Worm (Caenorhabditis elegans) whole organism, young adult: Measurements from ENCODE around the gene rme-1.

Source experiments
- B0035.1 ChIP-seq: sonication (generic microtip); optimal IDR thresholded peaks from 2 replicates; lab custom pipeline; 2016; ENCODE audit warnings: missing genetic modification characterization, mild to moderate bottlenecking, missing compliant biosample characterization, missing genotype, missing genetic modification reagents
- F10E7.11 ChIP-seq: sonication (generic microtip); optimal IDR thresholded peaks from 2 replicates; lab custom pipeline; 2017; ENCODE audit warnings: mild to moderate bottlenecking, missing genetic modification characterization, moderate library complexity, missing compliant biosample characterization
- F22D6.2 ChIP-seq: sonication (generic microtip); optimal IDR thresholded peaks from 2 replicates; lab custom pipeline; 2016; ENCODE audit warnings: mild to moderate bottlenecking, missing genetic modification characterization, missing compliant biosample characterization
- F37B4.10 ChIP-seq: fragments of 200-800 bp; sonication (Bioruptor generic); IDR thresholded peaks from 2 replicates; pipeline ENCODE4 v1.3.6; 2022; ENCODE audit warnings: missing genetic modification characterization, missing compliant biosample characterization
- F39B2.1 ChIP-seq: fragments of 200-800 bp; sonication (Bioruptor generic); IDR thresholded peaks from 2 replicates; pipeline ENCODE4 v1.3.6; 2022; ENCODE audit warnings: missing genetic modification reagents, missing genetic modification characterization, missing compliant biosample characterization
- F49E8.2 ChIP-seq: sonication (generic microtip); optimal IDR thresholded peaks from 3 replicates; lab custom pipeline; 2017; ENCODE audit warnings: missing genetic modification characterization, mild to moderate bottlenecking, missing compliant biosample characterization, antibody characterized with exemption, moderate library complexity; ENCODE audit not compliant: insufficient read depth
- K12H6.12 ChIP-seq: fragments of 200-800 bp; sonication (Bioruptor generic); optimal IDR thresholded peaks from 2 replicates; lab custom pipeline; 2018; ENCODE audit warnings: mild to moderate bottlenecking, missing genetic modification characterization, missing compliant biosample characterization
- Y53F4B.3 ChIP-seq: fragments of 200-800 bp; sonication (Bioruptor generic); IDR thresholded peaks from 2 replicates; pipeline ENCODE4 v1.3.6; 2022; ENCODE audit warnings: missing genetic modification reagents, missing genetic modification characterization, missing compliant biosample characterization
- Y53G8AR.9 ChIP-seq: fragments of 200-800 bp; sonication (Bioruptor generic); conservative IDR thresholded peaks from 2 replicates; pipeline ENCODE4 v1.3.6; 2022; ENCODE audit warnings: missing genetic modification reagents, missing genetic modification characterization, missing compliant biosample characterization
- ZK185.1 ChIP-seq: sonication (generic microtip); optimal IDR thresholded peaks from 2 replicates; lab custom pipeline; 2016; ENCODE audit warnings: mild to moderate bottlenecking, missing genetic modification characterization, missing compliant biosample characterization; ENCODE audit not compliant: poor library complexity, severe bottlenecking
- athp-1 ChIP-seq: sonication (generic microtip); optimal IDR thresholded peaks from 2 replicates; lab custom pipeline; 2017; ENCODE audit warnings: mild to moderate bottlenecking, missing genetic modification characterization, missing compliant biosample characterization
- attf-5 ChIP-seq: fragments of 200-800 bp; sonication (Bioruptor generic); optimal IDR thresholded peaks from 2 replicates; lab custom pipeline; 2018; ENCODE audit warnings: mild to moderate bottlenecking, missing genetic modification characterization, missing compliant biosample characterization
- cebp-1 ChIP-seq, 2 experiments: fragments of 200-800 bp in 1 of 2; sonication (Bioruptor generic) in 1 of 2; sonication (generic microtip) in 1 of 2; IDR thresholded peaks in 1 of 2; optimal IDR thresholded peaks in 1 of 2; 2 replicates each; pipeline versions ENCODE4 v1.3.6 to Lab custom; 2017 to 2022; ENCODE audit warnings: missing compliant biosample characterization in 2 of 2, missing genetic modification characterization in 2 of 2, mild to moderate bottlenecking in 1 of 2, missing genetic modification reagents in 1 of 2, moderate library complexity in 1 of 2
- ceh-100 ChIP-seq: fragments of 200-800 bp; sonication (Bioruptor generic); IDR thresholded peaks from 2 replicates; pipeline ENCODE4 v1.3.6; 2022; ENCODE audit warnings: missing genetic modification reagents, missing genetic modification characterization, missing compliant biosample characterization
- ceh-40 ChIP-seq: fragments of 200-800 bp; sonication (Bioruptor generic); IDR thresholded peaks from 2 replicates; pipeline ENCODE4 v1.3.6; 2022; ENCODE audit warnings: missing genetic modification characterization, missing compliant biosample characterization
- ceh-79 ChIP-seq: sonication (generic microtip); optimal IDR thresholded peaks from 2 replicates; lab custom pipeline; 2017; ENCODE audit warnings: mild to moderate bottlenecking, missing genetic modification characterization, missing compliant biosample characterization
- dox-1 ChIP-seq: fragments of 200-800 bp; sonication (Bioruptor generic); IDR thresholded peaks from 2 replicates; pipeline ENCODE4 v1.3.6; 2022; ENCODE audit warnings: missing genetic modification reagents, missing genetic modification characterization, missing compliant biosample characterization
- egl-18 ChIP-seq: fragments of 200-800 bp; sonication (Bioruptor generic); IDR thresholded peaks from 2 replicates; pipeline ENCODE4 v1.3.6; 2022; ENCODE audit warnings: missing genetic modification reagents, missing genetic modification characterization, missing compliant biosample characterization
- egl-44 ChIP-seq: fragments of 200-800 bp; sonication (Bioruptor generic); IDR thresholded peaks from 2 replicates; pipeline ENCODE4 v1.3.6; 2022; ENCODE audit warnings: missing genetic modification reagents, missing genetic modification characterization, missing compliant biosample characterization
- egrh-3 ChIP-seq: fragments of 200-800 bp; sonication (Bioruptor generic); IDR thresholded peaks from 2 replicates; pipeline ENCODE4 v1.3.6; 2022; ENCODE audit warnings: missing genetic modification reagents, missing genetic modification characterization, missing compliant biosample characterization
- let-526 ChIP-seq: fragments of 200-800 bp; sonication (Bioruptor generic); IDR thresholded peaks from 2 replicates; pipeline ENCODE4 v1.3.6; 2022; ENCODE audit warnings: missing genetic modification reagents, missing genetic modification characterization, missing compliant biosample characterization
- let-607 ChIP-seq, 2 experiments: fragments of 200-800 bp in 1 of 2; sonication (Bioruptor generic) in 1 of 2; sonication (generic microtip) in 1 of 2; optimal IDR thresholded peaks; 2 replicates each; lab custom pipeline; 2016 to 2018; ENCODE audit warnings: mild to moderate bottlenecking in 2 of 2, missing compliant biosample characterization in 2 of 2, missing genetic modification characterization in 2 of 2, moderate library complexity in 2 of 2, missing genotype in 1 of 2
- lin-35 ChIP-seq, 3 experiments: fragments of 150-350 bp in 2 of 3; sonication (generic microtip) in 1 of 3; optimal IDR thresholded peaks; 2 replicates each; lab custom pipeline; 2014 to 2018; ENCODE audit warnings: missing biosample characterization in 3 of 3, missing genetic modification characterization in 3 of 3, missing genetic modification reagents in 3 of 3
- lsl-1 ChIP-seq: fragments of 200-800 bp; sonication (Bioruptor generic); optimal IDR thresholded peaks from 2 replicates; lab custom pipeline; 2018; ENCODE audit warnings: mild to moderate bottlenecking, missing genetic modification characterization, moderate library complexity, missing compliant biosample characterization
- lsy-27 ChIP-seq: sonication (generic microtip); optimal IDR thresholded peaks from 2 replicates; lab custom pipeline; 2017; ENCODE audit warnings: missing genetic modification characterization, mild to moderate bottlenecking, missing compliant biosample characterization, antibody characterized with exemption, missing genotype, borderline replicate concordance; ENCODE audit not compliant: insufficient read depth
- madf-10 ChIP-seq: sonication (generic microtip); optimal IDR thresholded peaks from 2 replicates; lab custom pipeline; 2016; ENCODE audit warnings: mild to moderate bottlenecking, missing genetic modification characterization, missing compliant biosample characterization
- mel-28 ChIP-seq: sonication (generic microtip); optimal IDR thresholded peaks from 2 replicates; lab custom pipeline; 2016; ENCODE audit warnings: borderline replicate concordance, mild to moderate bottlenecking, missing genetic modification characterization, missing compliant biosample characterization
- nfyb-1 ChIP-seq: fragments of 200-800 bp; sonication (Bioruptor generic); IDR thresholded peaks from 2 replicates; pipeline ENCODE4 v1.3.6; 2022; ENCODE audit warnings: missing genetic modification reagents, missing genetic modification characterization, missing compliant biosample characterization
- nhr-90 ChIP-seq: sonication (generic microtip); optimal IDR thresholded peaks from 2 replicates; lab custom pipeline; 2016; ENCODE audit warnings: missing genotype, mild to moderate bottlenecking, missing genetic modification characterization, missing compliant biosample characterization
- pbrm-1 ChIP-seq: fragments of 200-800 bp; sonication (Bioruptor generic); IDR thresholded peaks from 2 replicates; pipeline ENCODE4 v1.3.6; 2022; ENCODE audit warnings: missing genetic modification reagents, missing genetic modification characterization, missing compliant biosample characterization
- snpc-1.1 ChIP-seq: sonication (generic microtip); optimal IDR thresholded peaks from 2 replicates; lab custom pipeline; 2017; ENCODE audit warnings: missing genetic modification characterization, mild to moderate bottlenecking, missing compliant biosample characterization, antibody characterized with exemption, moderate library complexity, missing genotype, missing genetic modification reagents; ENCODE audit not compliant: insufficient read depth
- snpc-4 ChIP-seq, 5 experiments: fragments of 150-350 bp in 1 of 5; sonication (generic microtip) in 4 of 5; optimal IDR thresholded peaks; 2 replicates each; lab custom pipeline; 2014 to 2018; ENCODE audit warnings: missing genetic modification characterization in 5 of 5, missing biosample characterization in 3 of 5, antibody characterized with exemption in 2 of 5, mild to moderate bottlenecking in 2 of 5, missing compliant biosample characterization in 2 of 5, missing genotype in 2 of 5, moderate library complexity in 2 of 5, missing genetic modification reagents in 1 of 5
- somi-1 ChIP-seq: fragments of 200-800 bp; sonication (Bioruptor generic); optimal IDR thresholded peaks from 2 replicates; lab custom pipeline; 2018; ENCODE audit warnings: mild to moderate bottlenecking, missing genetic modification characterization, missing compliant biosample characterization
- sptf-2 ChIP-seq: fragments of 200-800 bp; sonication (Bioruptor generic); optimal IDR thresholded peaks from 2 replicates; lab custom pipeline; 2018; ENCODE audit warnings: mild to moderate bottlenecking, missing genetic modification characterization, missing compliant biosample characterization
- tbp1 ChIP-seq: fragments of 200-800 bp; sonication (Bioruptor generic); optimal IDR thresholded peaks from 2 replicates; lab custom pipeline; 2018; ENCODE audit warnings: mild to moderate bottlenecking, missing genetic modification characterization, missing compliant biosample characterization
- zim-3 ChIP-seq: sonication (generic microtip); optimal IDR thresholded peaks from 2 replicates; lab custom pipeline; 2017; ENCODE audit warnings: mild to moderate bottlenecking, missing genetic modification characterization, moderate library complexity, missing compliant biosample characterization
- ztf-18 ChIP-seq: sonication (generic microtip); optimal IDR thresholded peaks from 2 replicates; lab custom pipeline; 2016; ENCODE audit warnings: missing genotype, mild to moderate bottlenecking, missing genetic modification characterization, missing compliant biosample characterization
- ztf-22 ChIP-seq: fragments of 200-800 bp; sonication (Bioruptor generic); optimal IDR thresholded peaks from 2 replicates; lab custom pipeline; 2018; ENCODE audit warnings: mild to moderate bottlenecking, missing genetic modification characterization, moderate library complexity, missing compliant biosample characterization
- ztf-26 ChIP-seq: sonication (generic microtip); optimal IDR thresholded peaks from 2 replicates; lab custom pipeline; 2017; ENCODE audit warnings: missing genetic modification characterization, missing compliant biosample characterization
- ztf-3 ChIP-seq: fragments of 200-800 bp; sonication (Bioruptor generic); optimal IDR thresholded peaks from 2 replicates; lab custom pipeline; 2018; ENCODE audit warnings: mild to moderate bottlenecking, missing genetic modification characterization, missing compliant biosample characterization
- ztf-6 ChIP-seq: fragments of 200-800 bp; sonication (Bioruptor generic); IDR thresholded peaks from 2 replicates; pipeline ENCODE4 v1.3.6; 2022; ENCODE audit warnings: missing genetic modification reagents, missing genetic modification characterization, missing compliant biosample characterization

Gene rme-1

DNA sequence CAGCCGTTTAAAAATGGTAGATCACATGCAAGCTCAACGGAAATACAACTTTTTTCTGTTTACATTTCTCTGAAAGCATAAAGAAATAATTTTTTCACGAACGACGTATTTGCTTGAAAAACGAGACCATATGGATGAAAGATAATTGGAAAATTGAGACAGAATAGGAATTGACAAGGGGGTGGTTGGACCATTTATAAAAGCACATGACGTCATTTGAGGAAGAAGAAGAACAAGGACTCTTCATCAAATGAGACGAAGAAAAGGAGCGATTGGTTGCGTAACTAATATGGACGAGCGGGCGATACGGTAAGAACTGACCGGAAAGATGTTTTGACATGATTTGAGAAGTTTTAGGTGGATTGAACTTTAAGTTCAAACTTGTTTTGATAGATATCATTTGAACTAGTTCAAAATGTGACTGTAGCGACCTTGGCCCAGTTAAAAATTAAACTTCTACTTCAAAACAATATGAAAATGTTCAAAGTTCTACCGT is 19.8 kb downstream of the rme-1 start (continued):
- TF ChIP-seq let-526 (GFP tag; lab: Robert Waterston, UW) (no peak), pbrm-1 (GFP tag; lab: Robert Waterston, UW) (peak; percentile 6; the same call in 1 of the 2 replicates), F39B2.1 (GFP tag; lab: Robert Waterston, UW) (no peak)

DNA sequence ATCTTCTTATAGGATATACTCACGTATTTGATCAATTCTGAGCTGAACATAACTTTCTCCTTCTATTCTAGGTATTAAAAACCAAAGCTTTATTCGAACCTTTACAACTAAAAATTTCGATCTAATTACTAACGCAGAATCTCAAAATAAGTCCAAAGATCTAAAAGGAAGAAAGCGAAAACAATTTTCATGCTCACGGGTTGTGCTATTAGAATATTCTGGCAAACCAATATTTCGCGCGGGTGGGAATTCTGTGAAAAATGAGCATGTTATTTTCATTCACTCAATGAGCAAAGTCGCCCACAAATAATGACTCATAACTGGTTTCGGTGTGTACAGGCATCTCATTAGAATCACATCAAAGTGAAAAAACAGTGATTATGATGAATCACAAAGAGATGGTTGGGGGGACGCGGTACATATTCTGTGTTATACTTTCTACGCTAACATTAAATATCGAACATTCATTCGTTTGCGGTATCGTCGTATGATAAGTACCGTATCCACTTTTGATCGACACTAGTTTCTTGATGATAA is 20.3 kb downstream of the rme-1 start:
- TF ChIP-seq ztf-3 = no peak
- peak in 1 of 3 experiments; percentile 0 for TF ChIP-seq lin-35 (GFP tag; optimal IDR thresholded peaks at IDR 0.05; lab: Kevin White, UChicago)
- no peak for TF ChIP-seq F49E8.2 (tag; lab: Kevin White, UChicago)
- TF ChIP-seq ZK185.1 (tag; lab: Kevin White, UChicago) = peak; percentile 41
- TF ChIP-seq zim-3 (tag; lab: Kevin White, UChicago) = peak; percentile 60

DNA sequence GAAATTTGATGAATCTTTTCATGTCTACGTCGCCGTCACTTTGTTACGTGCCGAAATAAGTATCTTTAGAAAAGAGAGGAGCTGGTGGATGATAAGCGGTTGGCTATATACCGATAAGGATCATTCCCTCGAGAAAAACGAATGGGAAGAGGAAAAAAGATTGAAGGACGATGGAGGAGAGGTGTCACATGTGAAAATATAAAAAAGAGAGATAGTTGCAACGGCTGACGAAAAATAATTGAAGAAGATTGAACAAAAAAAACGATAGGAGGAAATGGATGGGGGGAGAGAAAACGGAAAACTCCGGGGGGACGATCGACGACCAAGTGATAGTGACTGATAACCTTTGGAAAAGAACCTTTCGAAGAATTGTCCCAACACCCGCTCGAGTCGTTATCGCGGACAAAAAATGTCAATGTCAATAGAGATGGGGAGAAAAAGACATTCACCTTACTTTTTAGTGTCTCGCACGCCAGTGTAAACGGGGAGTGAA is 20.8 kb downstream of the rme-1 start:
- no peak for TF ChIP-seq ztf-22
- no peak for TF ChIP-seq ztf-6 (GFP tag; lab: Robert Waterston, UW)
- no peak for TF ChIP-seq ceh-100 (GFP tag; lab: Robert Waterston, UW)
- no peak for TF ChIP-seq F10E7.11 (tag; lab: Kevin White, UChicago)
- no peak for TF ChIP-seq mel-28 (tag; lab: Kevin White, UChicago)
- TF ChIP-seq lsl-1 = peak; percentile 11
- TF ChIP-seq F22D6.2 (tag; lab: Kevin White, UChicago) = peak; percentile 78
- no peak for TF ChIP-seq Y53F4B.3 (GFP tag; lab: Robert Waterston, UW)
- no peak for TF ChIP-seq B0035.1 (tag; lab: Kevin White, UChicago)
- peak; percentile 66 for TF ChIP-seq nhr-90 (tag; lab: Kevin White, UChicago)
- peak; percentile 97 for TF ChIP-seq madf-10
- no peak; the same call in 1 of the 2 replicates for TF ChIP-seq egrh-3 (GFP tag; lab: Robert Waterston, UW)
- no peak for TF ChIP-seq sptf-2 (GFP tag; lab: Kevin White, UChicago)
- TF ChIP-seq ceh-40 (GFP tag; lab: Robert Waterston, UW) = no peak
- no peak for TF ChIP-seq athp-1
- no peak for TF ChIP-seq let-526 (GFP tag; lab: Robert Waterston, UW)
- peak; percentile 39 for TF ChIP-seq tbp1 (GFP tag; lab: Kevin White, UChicago)
- TF ChIP-seq ztf-26 (tag; lab: Kevin White, UChicago) = peak; percentile 53
- no peak for TF ChIP-seq egl-18 (GFP tag; lab: Robert Waterston, UW)
- no peak; the same call in 1 of the 2 replicates for TF ChIP-seq egl-44 (GFP tag; lab: Robert Waterston, UW)
- no peak for TF ChIP-seq F37B4.10
- peak; percentile 38 for TF ChIP-seq lsy-27 (tag; lab: Kevin White, UChicago)
- peak; percentile 64 for TF ChIP-seq nfyb-1 (GFP tag; lab: Robert Waterston, UW)
- TF ChIP-seq somi-1 (GFP tag; lab: Kevin White, UChicago) = peak; percentile 83
- no peak for TF ChIP-seq snpc-1.1 (tag; lab: Kevin White, UChicago)
- TF ChIP-seq ceh-79 (tag; lab: Kevin White, UChicago) = no peak
- no peak for TF ChIP-seq Y53G8AR.9 (GFP tag; lab: Robert Waterston, UW)
- peak; percentile 1 for TF ChIP-seq ztf-18
- TF ChIP-seq snpc-4 (GFP tag; optimal IDR thresholded peaks at IDR 0.05; lab: Kevin White, UChicago) = no peak
- peak in 3 of 4 experiments; percentile 35 to 54 (median 53) for TF ChIP-seq snpc-4 (tag; optimal IDR thresholded peaks at IDR 0.05; lab: Kevin White, UChicago)
- TF ChIP-seq dox-1 (GFP tag; lab: Robert Waterston, UW) = no peak; the same call in 1 of the 2 replicates
- no peak for TF ChIP-seq cebp-1 (GFP tag; IDR thresholded peaks at IDR 0.05; lab: Robert Waterston, UW)
- peak; percentile 67 for TF ChIP-seq cebp-1 (tag; optimal IDR thresholded peaks at IDR 0.05; lab: Kevin White, UChicago)
- TF ChIP-seq attf-5 (GFP tag; lab: Kevin White, UChicago) = peak; percentile 55
- TF ChIP-seq K12H6.12 (tag; lab: Kevin White, UChicago) = no peak
- peak; percentile 11 to 80 for TF ChIP-seq let-607 (tag; optimal IDR thresholded peaks at IDR 0.05; lab: Kevin White, UChicago)
